Fruit fly (Drosophila melanogaster): ENCODE data around the gene CG10681.

CG10681 gene

dm6 chr3L:12482917-12483316 lies 18.4 kb upstream of the CG10681 start:
- TF ChIP-seq Dfd (GFP tag; optimal IDR thresholded peaks at IDR 0.05) (no peak), ey (GFP tag; optimal IDR thresholded peaks at IDR 0.05) (peak; percentile 13), sage (GFP tag; optimal IDR thresholded peaks at IDR 0.05) (no peak), psq (GFP tag; optimal IDR thresholded peaks at IDR 0.05) (peak; percentile 13), rgr (GFP tag; optimal IDR thresholded peaks at IDR 0.05) (peak; percentile 21), pan (optimal IDR thresholded peaks at IDR 0.05) (no peak), dmrt93B (GFP tag; optimal IDR thresholded peaks at IDR 0.05) (no peak), tai (GFP tag; optimal IDR thresholded peaks at IDR 0.05) (no peak), lola (GFP tag; optimal IDR thresholded peaks at IDR 0.05) (no peak), sv (GFP tag; optimal IDR thresholded peaks at IDR 0.05) (peak; percentile 68), Vsx2 (GFP tag; optimal IDR thresholded peaks at IDR 0.05; ENCODE audit: partially characterized antibody) (no peak), dsf (GFP tag; optimal IDR thresholded peaks at IDR 0.05; ENCODE audit: borderline replicate concordance) (no peak), usp (GFP tag; optimal IDR thresholded peaks at IDR 0.05) (no peak), Hr78 (GFP tag; optimal IDR thresholded peaks at IDR 0.05) (no peak), GATAd (GFP tag; optimal IDR thresholded peaks at IDR 0.05) (no peak), foxo (GFP tag; optimal IDR thresholded peaks at IDR 0.05) (peak in 1 of 2 experiments; percentile 16), woc (GFP tag; optimal IDR thresholded peaks at IDR 0.05) (no peak), Dif (GFP tag; optimal IDR thresholded peaks at IDR 0.05; ENCODE audit: partially characterized antibody) (no peak), Hnf4 (GFP tag; optimal IDR thresholded peaks at IDR 0.05) (peak; percentile 14), CG32264 (GFP tag; optimal IDR thresholded peaks at IDR 0.05) (no peak), Abd-B (GFP tag; optimal IDR thresholded peaks at IDR 0.05) (no peak), br (GFP tag; optimal IDR thresholded peaks at IDR 0.05) (no peak), fru (GFP tag; optimal IDR thresholded peaks at IDR 0.05) (peak; percentile 8), Rel (GFP tag; optimal IDR thresholded peaks at IDR 0.05) (no peak), Rel (tag; optimal IDR thresholded peaks at IDR 0.05) (no peak), Hr83 (GFP tag; optimal IDR thresholded peaks at IDR 0.05; ENCODE audit: poor library complexity, severe bottlenecking) (no peak), Mio (GFP tag; optimal IDR thresholded peaks at IDR 0.05) (no peak), CrebA (GFP tag; optimal IDR thresholded peaks at IDR 0.05; ENCODE audit: borderline replicate concordance) (no peak), CG9705 (GFP tag; optimal IDR thresholded peaks at IDR 0.05) (no peak), N (GFP tag; optimal IDR thresholded peaks at IDR 0.05) (no peak), Myc (optimal IDR thresholded peaks at IDR 0.05) (no peak), dl (GFP tag; optimal IDR thresholded peaks at IDR 0.05; ENCODE audit: insufficient read depth in 1 of 2, partially characterized antibody in 2 of 2) (no peak), HLH106 (tag; optimal IDR thresholded peaks at IDR 0.05) (peak; percentile 16), Jra (GFP tag; optimal IDR thresholded peaks at IDR 0.05) (no peak), jim (GFP tag; optimal IDR thresholded peaks at IDR 0.05) (no peak), Sp1 (GFP tag; optimal IDR thresholded peaks at IDR 0.05) (no peak), h (GFP tag; optimal IDR thresholded peaks at IDR 0.05) (peak; percentile 47), OdsH (GFP tag; optimal IDR thresholded peaks at IDR 0.05) (no peak), brk (GFP tag; optimal IDR thresholded peaks at IDR 0.05) (no peak)

- TF ChIP-seq Rel (GFP tag; optimal IDR thresholded peaks at IDR 0.05), result no peak
- no peak for TF ChIP-seq Rel (tag; optimal IDR thresholded peaks at IDR 0.05)
- TF ChIP-seq rgr (GFP tag; optimal IDR thresholded peaks at IDR 0.05), result no peak
- no peak for TF ChIP-seq GATAd (GFP tag; optimal IDR thresholded peaks at IDR 0.05)
- no peak for TF ChIP-seq fru (GFP tag; optimal IDR thresholded peaks at IDR 0.05)
- no peak for TF ChIP-seq tai (GFP tag; optimal IDR thresholded peaks at IDR 0.05)
- TF ChIP-seq Abd-B (GFP tag; optimal IDR thresholded peaks at IDR 0.05), result no peak
- no peak for TF ChIP-seq Dif (GFP tag; optimal IDR thresholded peaks at IDR 0.05; ENCODE audit: partially characterized antibody)
- TF ChIP-seq OdsH (GFP tag; optimal IDR thresholded peaks at IDR 0.05), result no peak
- TF ChIP-seq Jra (GFP tag; optimal IDR thresholded peaks at IDR 0.05), result no peak
- no peak for TF ChIP-seq dl (GFP tag; optimal IDR thresholded peaks at IDR 0.05; ENCODE audit: insufficient read depth in 1 of 2, partially characterized antibody in 2 of 2)
- TF ChIP-seq Vsx2 (GFP tag; optimal IDR thresholded peaks at IDR 0.05; ENCODE audit: partially characterized antibody), result no peak
Measured at dm6 chr3L:12484464-12484863, 16.8 kb upstream of the CG10681 start.

DNA sequence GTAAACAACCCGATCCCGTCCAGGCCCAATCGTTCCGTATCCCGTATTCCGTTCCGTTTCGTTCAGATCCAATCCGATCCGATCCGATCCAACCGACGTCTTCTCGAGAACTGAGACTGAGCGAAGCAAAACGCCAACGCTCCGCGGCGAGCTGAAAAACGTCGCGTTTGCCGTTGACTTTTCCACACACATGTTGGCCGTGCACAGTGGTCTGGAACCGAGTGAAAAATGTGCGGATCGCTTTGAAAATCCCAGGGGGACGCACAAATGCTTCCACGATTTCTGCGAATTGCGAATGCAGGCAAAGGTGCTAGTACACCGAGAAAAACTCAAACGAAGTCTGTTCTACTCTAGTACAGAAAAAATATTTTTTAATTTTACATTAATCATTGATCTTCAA lies 16.4 kb upstream of the CG10681 start, which contains the start of gene CG10663:
CG10663 (minus strand) TSS at position 88 of the 400 bp plus-strand sequence.
- TF ChIP-seq Jra (GFP tag; optimal IDR thresholded peaks at IDR 0.05) (no peak), CG9705 (GFP tag; optimal IDR thresholded peaks at IDR 0.05) (no peak), GATAd (GFP tag; optimal IDR thresholded peaks at IDR 0.05) (no peak), sage (GFP tag; optimal IDR thresholded peaks at IDR 0.05) (no peak), fru (GFP tag; optimal IDR thresholded peaks at IDR 0.05) (no peak), Hr83 (GFP tag; optimal IDR thresholded peaks at IDR 0.05; ENCODE audit: poor library complexity, severe bottlenecking) (no peak), HLH106 (tag; optimal IDR thresholded peaks at IDR 0.05) (no peak)
